Fruit fly (Drosophila melanogaster) whole organism: ENCODE measurements around the gene Chmp1.

Experiments
- CG8478 ChIP-seq: fragments of >200 bp; optimal IDR thresholded peaks from 2 replicates; lab custom pipeline; 2018; ENCODE audit warnings: inconsistent platforms
- pan ChIP-seq: fragments of >200 bp; optimal IDR thresholded peaks from 2 replicates; lab custom pipeline; 2017

DNA sequence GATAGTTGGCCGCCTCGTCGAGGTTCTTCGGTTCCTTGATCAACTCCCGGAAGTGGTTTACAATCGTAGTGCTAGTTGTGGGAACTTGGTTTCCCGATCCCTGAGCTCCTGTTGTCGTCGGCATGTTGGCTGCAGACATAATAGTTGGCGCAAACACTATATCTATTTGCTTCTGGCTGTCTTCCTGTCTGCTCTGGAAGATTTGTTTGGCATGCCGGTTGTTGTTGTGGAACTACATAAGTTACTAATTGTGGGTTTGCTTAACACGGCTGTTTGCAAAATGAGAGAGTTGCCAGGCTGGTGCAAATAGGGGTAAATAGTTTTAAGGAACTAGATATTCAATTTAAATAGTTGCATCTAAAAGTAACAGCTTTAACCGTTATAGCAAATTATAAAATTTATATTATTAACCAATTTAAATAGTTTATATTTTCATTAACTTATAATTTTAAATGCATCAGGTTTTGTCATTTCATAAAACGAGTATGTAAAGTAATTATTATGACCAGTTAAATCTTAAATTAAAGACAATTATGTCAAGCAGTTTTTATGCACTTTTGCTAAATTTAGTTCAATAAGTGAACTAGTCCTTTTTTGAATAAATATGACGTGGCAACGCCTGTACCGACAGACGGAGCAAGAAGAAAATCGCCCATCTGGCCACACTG, 2.2 kb downstream of the Chmp1 start, which contains the start of the genes Sgf11 and CG32202:
- TF ChIP-seq pan (lab: Kevin White, UChicago) (no peak), CG8478 (lab: Kevin White, UChicago) (no peak)
